Fruit fly (Drosophila melanogaster): Measurements from ENCODE around the gene CG12617.

CG12617 gene

DNA sequence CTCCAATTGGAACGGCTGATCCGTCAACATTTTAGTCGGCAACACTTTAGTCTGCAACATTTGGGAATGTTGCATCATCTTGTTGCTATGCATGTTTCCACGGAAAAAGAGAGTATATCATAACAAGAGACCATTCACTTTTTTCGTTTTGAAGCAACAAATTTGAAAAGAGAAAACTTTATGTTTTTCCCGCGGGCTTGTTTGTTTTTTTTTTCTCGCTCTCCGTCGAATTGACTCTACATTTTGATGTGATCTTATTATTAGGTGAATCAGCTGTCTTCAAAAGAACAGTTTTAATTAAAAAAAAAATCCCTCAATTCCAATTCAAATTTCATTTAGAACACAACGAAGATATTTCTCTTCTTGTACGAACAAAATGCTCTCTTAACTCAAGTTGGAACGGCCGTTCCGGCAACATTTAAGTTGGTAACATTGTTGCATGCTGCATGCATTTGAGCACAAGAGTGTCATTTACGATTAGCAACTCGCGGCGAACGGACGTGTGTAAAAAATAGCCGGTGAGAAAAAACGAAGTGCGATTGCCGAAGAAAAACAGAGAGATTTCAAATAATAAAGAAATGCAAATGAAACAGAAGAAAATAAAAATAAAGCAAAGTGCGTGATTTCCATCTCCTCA, 16.4 kb downstream of the CG12617 start, which contains the start of gene spir (continued):
- TF ChIP-seq CG10267 (tag; optimal IDR thresholded peaks at IDR 0.05) (no peak), inv (GFP tag; IDR thresholded peaks at IDR 0.05; ENCODE audit: partially characterized antibody) (no peak), Nf-YC (tag; optimal IDR thresholded peaks at IDR 0.05) (no peak), ind (GFP tag; optimal IDR thresholded peaks at IDR 0.05) (no peak), Xbp1 (GFP tag; optimal IDR thresholded peaks at IDR 0.05) (no peak), Atf6 (GFP tag; IDR thresholded peaks at IDR 0.05) (no peak), CG32772 (GFP tag; IDR thresholded peaks at IDR 0.05) (no peak), CG17912 (GFP tag; optimal IDR thresholded peaks at IDR 0.05) (no peak), CG7372 (GFP tag; IDR thresholded peaks at IDR 0.05) (no peak), CG13287 (GFP tag; IDR thresholded peaks at IDR 0.05; ENCODE audit: partially characterized antibody) (no peak), CG6175 (GFP tag; IDR thresholded peaks at IDR 0.05) (no peak), PHDP (tag; optimal IDR thresholded peaks at IDR 0.05) (peak; percentile 6), CG3838 (GFP tag; optimal IDR thresholded peaks at IDR 0.05) (no peak), maf-S (GFP tag; optimal IDR thresholded peaks at IDR 0.05) (no peak), crp (GFP tag; optimal IDR thresholded peaks at IDR 0.05) (no peak), CG12391 (tag; optimal IDR thresholded peaks at IDR 0.05) (no peak), CG14050 (GFP tag; IDR thresholded peaks at IDR 0.05) (no peak), CG33557 (GFP tag; optimal IDR thresholded peaks at IDR 0.05) (no peak), B-H1 (GFP tag; IDR thresholded peaks at IDR 0.05) (no peak), insv (GFP tag; optimal IDR thresholded peaks at IDR 0.05) (peak in 1 of 2 experiments; percentile 88), CG43689 (GFP tag; IDR thresholded peaks at IDR 0.05) (no peak), vvl (GFP tag; IDR thresholded peaks at IDR 0.05) (peak; percentile 35; the same call in 1 of the 2 replicates), sens (GFP tag) (peak; percentile 75), E2f2 (GFP tag; IDR thresholded peaks at IDR 0.05) (no peak), CG14965 (GFP tag; optimal IDR thresholded peaks at IDR 0.05; ENCODE audit: borderline replicate concordance) (no peak), amos (GFP tag; IDR thresholded peaks at IDR 0.05; ENCODE audit: partially characterized antibody) (no peak), eve (GFP tag; optimal IDR thresholded peaks at IDR 0.05) (peak in 1 of 2 experiments; percentile 75), CG11723 (GFP tag; optimal IDR thresholded peaks at IDR 0.05) (peak; percentile 5), Dek (tag; optimal IDR thresholded peaks at IDR 0.05) (no peak), CG6654 (GFP tag; optimal IDR thresholded peaks at IDR 0.05) (no peak), HLH54F (GFP tag; optimal IDR thresholded peaks at IDR 0.05) (no peak), Dbx (GFP tag; IDR thresholded peaks at IDR 0.05) (no peak), CG13775 (GFP tag; optimal IDR thresholded peaks at IDR 0.05) (no peak), caup (GFP tag; optimal IDR thresholded peaks at IDR 0.05; ENCODE audit: severe bottlenecking) (no peak), Sox102F (GFP tag; optimal IDR thresholded peaks at IDR 0.05) (no peak), lmd (GFP tag; IDR thresholded peaks at IDR 0.05) (no peak), Med (GFP tag) (peak; percentile 64), dati (GFP tag; IDR thresholded peaks at IDR 0.05) (no peak), slbo (GFP tag; IDR thresholded peaks at IDR 0.05) (no peak), CG9727 (GFP tag; optimal IDR thresholded peaks at IDR 0.05) (no peak), Hand (GFP tag; optimal IDR thresholded peaks at IDR 0.05) (no peak), CG3407 (GFP tag; optimal IDR thresholded peaks at IDR 0.05) (no peak), CG7839 (tag; optimal IDR thresholded peaks at IDR 0.05) (no peak), TFAM (GFP tag; optimal IDR thresholded peaks at IDR 0.05) (no peak), luna (GFP tag; optimal IDR thresholded peaks at IDR 0.05) (no peak), ken (GFP tag; IDR thresholded peaks at IDR 0.05) (no peak), Ssrp (tag; optimal IDR thresholded peaks at IDR 0.05) (no peak), CG6791 (GFP tag; IDR thresholded peaks at IDR 0.05; ENCODE audit: partially characterized antibody) (no peak; the same call in 2 of the 3 replicates), CG16813 (GFP tag; IDR thresholded peaks at IDR 0.05; ENCODE audit: partially characterized antibody) (no peak), en (GFP tag; optimal IDR thresholded peaks at IDR 0.05) (no peak)
